Worm (Caenorhabditis elegans): ENCODE measurements around the gene hlh-8.

The hlh-8 gene

DNA sequence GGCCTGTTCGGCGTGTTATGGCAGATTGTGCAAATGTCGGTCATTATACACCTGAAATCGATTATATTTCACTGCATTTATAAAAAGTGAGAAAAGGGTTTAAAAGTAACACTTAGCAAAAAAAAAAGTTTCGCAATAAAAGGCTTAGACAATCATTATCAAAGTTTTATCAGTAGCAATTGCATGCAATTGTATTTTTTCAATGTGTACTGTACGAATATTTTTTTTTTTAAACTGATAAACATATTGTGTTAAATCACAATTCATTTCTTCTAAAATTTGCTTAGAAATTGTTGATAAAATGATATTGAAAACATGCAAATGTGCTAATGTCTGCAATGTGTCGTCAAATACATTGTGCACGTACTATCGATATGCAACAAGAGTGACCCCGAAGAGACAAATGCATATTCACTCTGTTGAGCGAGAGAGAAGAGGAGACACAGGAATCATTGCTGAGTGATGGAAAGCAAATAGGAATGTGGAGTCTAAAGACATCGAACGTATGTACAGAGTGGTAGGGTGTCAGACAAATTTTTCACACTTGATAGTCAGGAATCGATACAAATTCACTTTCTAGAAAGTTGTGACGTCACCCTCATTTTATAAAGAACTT is 20.1 kb downstream of the hlh-8 start, which contains the start of gene C02B8.6:
Gene C02B8.6, minus strand, starts transcription at position 51 of the 616 bp plus-strand sequence.
- TF ChIP-seq nhr-20 (tag; optimal IDR thresholded peaks at IDR 0.05) (peak; percentile 25), fkh-4 (tag; optimal IDR thresholded peaks at IDR 0.05; ENCODE audit: borderline replicate concordance) (no peak), swsn-7 (tag; optimal IDR thresholded peaks at IDR 0.05) (peak; percentile 40), elt-3 (tag; optimal IDR thresholded peaks at IDR 0.05) (peak in 1 of 6 experiments; percentile 21), mab-9 (GFP tag; IDR thresholded peaks at IDR 0.05) (no peak), sptf-1 (tag; optimal IDR thresholded peaks at IDR 0.05) (no peak), snu-23 (GFP tag; optimal IDR thresholded peaks at IDR 0.05) (peak; percentile 60), mep-1 (tag; optimal IDR thresholded peaks at IDR 0.05) (peak; percentile 79), tlp-1 (tag; optimal IDR thresholded peaks at IDR 0.05) (no peak), nhr-237 (tag; optimal IDR thresholded peaks at IDR 0.05) (no peak), zag-1 (tag; optimal IDR thresholded peaks at IDR 0.05) (no peak), skn-1 (tag; optimal IDR thresholded peaks at IDR 0.05) (no peak), egl-13 (tag; optimal IDR thresholded peaks at IDR 0.05) (no peak), unc-30 (tag; optimal IDR thresholded peaks at IDR 0.05) (no peak), ceh-8 (GFP tag; optimal IDR thresholded peaks at IDR 0.05) (no peak), grh-1 (GFP tag; IDR thresholded peaks at IDR 0.05) (no peak), tbx-2 (tag; optimal IDR thresholded peaks at IDR 0.05) (no peak), lir-3 (tag; optimal IDR thresholded peaks at IDR 0.05; ENCODE audit: poor library complexity) (no peak), alr-1 (tag; optimal IDR thresholded peaks at IDR 0.05; ENCODE audit: borderline replicate concordance) (no peak), aha-1 (tag; optimal IDR thresholded peaks at IDR 0.05) (no peak), C04F5.9 (tag; optimal IDR thresholded peaks at IDR 0.05) (no peak), snpc-4 (tag; optimal IDR thresholded peaks at IDR 0.05) (no peak), dsc-1 (tag; optimal IDR thresholded peaks at IDR 0.05) (peak; percentile 13), ets-5 (GFP tag; IDR thresholded peaks at IDR 0.05) (no peak), efl-1 (optimal IDR thresholded peaks at IDR 0.05) (peak; percentile 29 to 36), efl-1 (GFP tag; optimal IDR thresholded peaks at IDR 0.05 in 1 of 2) (peak; percentile 44 to 84), unc-62 (GFP tag; optimal IDR thresholded peaks at IDR 0.05) (no peak), nhr-77 (tag; optimal IDR thresholded peaks at IDR 0.05) (no peak), nhr-19 (GFP tag; conservative IDR thresholded peaks at IDR 0.05) (no peak), lin-15B (tag; optimal IDR thresholded peaks at IDR 0.05) (no peak), irx-1 (tag; optimal IDR thresholded peaks at IDR 0.05) (peak; percentile 17), nhr-76 (tag; optimal IDR thresholded peaks at IDR 0.05) (no peak), lin-39 (tag; optimal IDR thresholded peaks at IDR 0.05) (no peak), nhr-28 (tag; optimal IDR thresholded peaks at IDR 0.05) (no peak), pax-3 (tag; optimal IDR thresholded peaks at IDR 0.05) (no peak), pag-3 (tag; optimal IDR thresholded peaks at IDR 0.05; ENCODE audit: borderline replicate concordance, insufficient read depth) (no peak), ama-1 (optimal IDR thresholded peaks at IDR 0.05) (no peak), lsy-2 (tag; optimal IDR thresholded peaks at IDR 0.05) (peak; percentile 9 to 65), ceh-88 (GFP tag; IDR thresholded peaks at IDR 0.05) (no peak), aly-2 (tag; optimal IDR thresholded peaks at IDR 0.05) (no peak), nhr-71 (tag; optimal IDR thresholded peaks at IDR 0.05) (peak; percentile 50), lin-13 (GFP tag; optimal IDR thresholded peaks at IDR 0.05) (no peak), ceh-90 (tag; optimal IDR thresholded peaks at IDR 0.05) (no peak), fkh-10 (GFP tag; optimal IDR thresholded peaks at IDR 0.05) (no peak), pqm-1 (tag; optimal IDR thresholded peaks at IDR 0.05) (no peak), ces-1 (GFP tag; optimal IDR thresholded peaks at IDR 0.05) (no peak), isw-1 (GFP tag; IDR thresholded peaks at IDR 0.05) (no peak), hlh-4 (tag; optimal IDR thresholded peaks at IDR 0.05) (no peak), rnt-1 (tag; optimal IDR thresholded peaks at IDR 0.05) (peak; percentile 27), F16B12.6 (tag; optimal IDR thresholded peaks at IDR 0.05) (peak; percentile 81), dpl-1 (GFP tag; optimal IDR thresholded peaks at IDR 0.05) (peak; percentile 15 to 44 (median 25)), sup-37 (GFP tag; optimal IDR thresholded peaks at IDR 0.05) (no peak), lin-14 (GFP tag; optimal IDR thresholded peaks at IDR 0.05) (peak; percentile 69), nhr-84 (tag; optimal IDR thresholded peaks at IDR 0.05) (no peak)

All from whole organism, L1 larva.